Fruit fly (Drosophila melanogaster) whole organism, prepupa: ENCODE measurements around the gene CG9992.

ENCODE experiments used
- Blimp-1 ChIP-seq: fragments of 200-800 bp; sonication (Bioruptor generic); optimal IDR thresholded peaks from 3 replicates; lab custom pipeline; 2017; ENCODE audit warnings: missing biosample characterization, missing genetic modification characterization, mild to moderate bottlenecking, moderate library complexity, missing genetic modification reagents
- CG10669 ChIP-seq: fragments of 200-800 bp; sonication (Bioruptor generic); optimal IDR thresholded peaks from 3 replicates; lab custom pipeline; 2018; ENCODE audit warnings: missing biosample characterization, mild to moderate bottlenecking, missing genetic modification characterization, moderate library complexity
- CG11294 ChIP-seq: fragments of 200-800 bp; sonication (Bioruptor generic); IDR thresholded peaks from 2 replicates; pipeline ENCODE4 v1.3.6; 2022; ENCODE audit warnings: missing biosample characterization, missing genetic modification characterization
- CG11762 ChIP-seq: fragments of 200-800 bp; sonication (Bioruptor generic); optimal IDR thresholded peaks from 3 replicates; lab custom pipeline; 2016; ENCODE audit warnings: missing biosample characterization, missing genetic modification characterization; ENCODE audit not compliant: insufficient read depth
- CG15336 ChIP-seq: fragments of 200-800 bp; sonication (Bioruptor generic); IDR thresholded peaks from 2 replicates; pipeline ENCODE4 v1.3.6; 2022; ENCODE audit warnings: missing biosample characterization, missing genetic modification characterization
- CG1621 ChIP-seq: fragments of 200-800 bp; sonication (Bioruptor generic); optimal IDR thresholded peaks from 3 replicates; lab custom pipeline; 2018; ENCODE audit warnings: missing biosample characterization, mild to moderate bottlenecking, missing genetic modification characterization
- CG31627 ChIP-seq: fragments of 200-800 bp; sonication (Bioruptor generic); optimal IDR thresholded peaks from 3 replicates; lab custom pipeline; 2016; ENCODE audit warnings: missing biosample characterization, missing genetic modification characterization
- CG32006 ChIP-seq: fragments of 200-800 bp; sonication (Bioruptor generic); optimal IDR thresholded peaks from 3 replicates; lab custom pipeline; 2017; ENCODE audit warnings: missing biosample characterization, mild to moderate bottlenecking, missing genetic modification characterization
- CG4318 ChIP-seq: fragments of 200-800 bp; sonication (Bioruptor generic); optimal IDR thresholded peaks from 3 replicates; lab custom pipeline; 2017; ENCODE audit warnings: missing biosample characterization, mild to moderate bottlenecking, missing genetic modification characterization
- CG6163 ChIP-seq: fragments of 200-800 bp; sonication (Bioruptor generic); IDR thresholded peaks from 3 replicates; pipeline ENCODE4 v1.3.6; 2022; ENCODE audit warnings: missing biosample characterization, missing genetic modification characterization
- CG6276 ChIP-seq: fragments of 200-800 bp; sonication (Bioruptor generic); optimal IDR thresholded peaks from 2 replicates; lab custom pipeline; 2017; ENCODE audit warnings: missing biosample characterization, mild to moderate bottlenecking, missing genetic modification characterization
- CG6792 ChIP-seq: fragments of 200-800 bp; sonication (Bioruptor generic); optimal IDR thresholded peaks from 3 replicates; lab custom pipeline; 2016; ENCODE audit warnings: missing biosample characterization, missing genetic modification characterization
- CG6808 ChIP-seq: fragments of 200-800 bp; sonication (Bioruptor generic); optimal IDR thresholded peaks from 3 replicates; lab custom pipeline; 2017; ENCODE audit warnings: missing biosample characterization, missing genetic modification characterization, mild to moderate bottlenecking, moderate library complexity, missing genetic modification reagents
- CG7368 ChIP-seq: fragments of 200-800 bp; sonication (Bioruptor generic); optimal IDR thresholded peaks from 3 replicates; lab custom pipeline; 2016; ENCODE audit warnings: missing biosample characterization, missing genetic modification characterization
- CG8119 ChIP-seq: fragments of 200-800 bp; sonication (Bioruptor generic); IDR thresholded peaks from 3 replicates; pipeline ENCODE4 v1.3.6; 2022; ENCODE audit warnings: missing biosample characterization, missing genetic modification characterization
- CG8632 ChIP-seq: fragments of 200-800 bp; sonication (Bioruptor generic); optimal IDR thresholded peaks from 3 replicates; lab custom pipeline; 2016; ENCODE audit warnings: missing biosample characterization, missing genetic modification characterization
- Eip78C ChIP-seq: fragments of 200-800 bp; sonication (Bioruptor generic); peaks from one replicate; lab custom pipeline; 2016; ENCODE audit warnings: missing biosample characterization, missing genetic modification characterization
- Ets21C ChIP-seq: fragments of 200-800 bp; sonication (Bioruptor generic); optimal IDR thresholded peaks from 3 replicates; lab custom pipeline; 2016; ENCODE audit warnings: missing biosample characterization, missing genetic modification characterization
- Ets96B ChIP-seq: fragments of 200-800 bp; optimal IDR thresholded peaks from 2 replicates; lab custom pipeline; 2019; ENCODE audit warnings: missing biosample characterization, mild to moderate bottlenecking, missing genetic modification characterization, moderate library complexity
- Gug ChIP-seq: fragments of 200-800 bp; sonication (Bioruptor generic); IDR thresholded peaks from 2 replicates; pipeline ENCODE4 v1.3.6; 2022; ENCODE audit warnings: missing biosample characterization, missing genetic modification characterization
- Hr38 ChIP-seq: sonication (Bioruptor generic); optimal IDR thresholded peaks from 2 replicates; lab custom pipeline; 2016; ENCODE audit warnings: missing biosample characterization, missing genetic modification characterization
- Hr39 ChIP-seq: fragments of 200-800 bp; sonication (Bioruptor generic); optimal IDR thresholded peaks from 2 replicates; lab custom pipeline; 2016; ENCODE audit warnings: missing biosample characterization, missing genetic modification characterization
- Lpt ChIP-seq: fragments of 200-800 bp; sonication (Bioruptor generic); optimal IDR thresholded peaks from 3 replicates; lab custom pipeline; 2016; ENCODE audit warnings: missing biosample characterization, missing genetic modification characterization
- Met ChIP-seq: fragments of 200-800 bp; sonication (Bioruptor generic); optimal IDR thresholded peaks from 3 replicates; lab custom pipeline; 2016; ENCODE audit warnings: missing biosample characterization, missing genetic modification characterization
- Smox ChIP-seq: fragments of 200-800 bp; sonication (Bioruptor generic); optimal IDR thresholded peaks from 3 replicates; lab custom pipeline; 2016; ENCODE audit warnings: missing biosample characterization, missing genetic modification characterization
- Sox102F ChIP-seq: fragments of 200-800 bp; sonication (Bioruptor generic); optimal IDR thresholded peaks from 2 replicates; lab custom pipeline; 2016; ENCODE audit warnings: missing biosample characterization, mild to moderate bottlenecking, missing genetic modification characterization
- Sox14 ChIP-seq: fragments of 200-800 bp; sonication (Bioruptor generic); optimal IDR thresholded peaks from 3 replicates; lab custom pipeline; 2016; ENCODE audit warnings: missing biosample characterization, missing genetic modification characterization
- Sox15 ChIP-seq: fragments of 200-800 bp; sonication (Bioruptor generic); optimal IDR thresholded peaks from 3 replicates; lab custom pipeline; 2016; ENCODE audit warnings: missing biosample characterization, missing genetic modification characterization
- achi ChIP-seq: fragments of 200-800 bp; sonication (Bioruptor generic); optimal IDR thresholded peaks from 3 replicates; lab custom pipeline; 2016; ENCODE audit warnings: missing biosample characterization, missing genetic modification characterization
- acj6 ChIP-seq: fragments of 200-800 bp; sonication (Bioruptor generic); optimal IDR thresholded peaks from 3 replicates; lab custom pipeline; 2016; ENCODE audit warnings: missing biosample characterization, missing genetic modification characterization
- cyc ChIP-seq: fragments of 200-800 bp; sonication (Bioruptor generic); optimal IDR thresholded peaks from 3 replicates; lab custom pipeline; 2016; ENCODE audit warnings: missing biosample characterization, missing genetic modification characterization
- dac ChIP-seq: fragments of 200-800 bp; sonication (Bioruptor generic); optimal IDR thresholded peaks from 2 replicates; lab custom pipeline; 2017; ENCODE audit warnings: missing biosample characterization, mild to moderate bottlenecking, missing genetic modification characterization
- dsx ChIP-seq: fragments of 200-800 bp; optimal IDR thresholded peaks from 3 replicates; lab custom pipeline; 2019; ENCODE audit warnings: missing biosample characterization, mild to moderate bottlenecking, missing genetic modification characterization, moderate library complexity; ENCODE audit not compliant: poor library complexity, severe bottlenecking
- eg ChIP-seq: fragments of 200-800 bp; sonication (Bioruptor generic); IDR thresholded peaks from 3 replicates; pipeline ENCODE4 v1.3.6; 2022; ENCODE audit warnings: missing biosample characterization, missing genetic modification characterization
- esn ChIP-seq: fragments of 200-800 bp; sonication (Bioruptor generic); optimal IDR thresholded peaks from 2 replicates; lab custom pipeline; 2016; ENCODE audit warnings: missing biosample characterization, mild to moderate bottlenecking, missing genetic modification characterization, moderate library complexity
- fd59A ChIP-seq: fragments of 200-800 bp; sonication (Bioruptor generic); optimal IDR thresholded peaks from 2 replicates; lab custom pipeline; 2017; ENCODE audit warnings: missing biosample characterization, mild to moderate bottlenecking, missing genetic modification characterization, missing genetic modification reagents
- fkh ChIP-seq: fragments of 200-800 bp; sonication (Bioruptor generic); optimal IDR thresholded peaks from 3 replicates; lab custom pipeline; 2017; ENCODE audit warnings: missing biosample characterization, mild to moderate bottlenecking, missing genetic modification characterization, moderate library complexity
- lz ChIP-seq: fragments of 200-800 bp; sonication (Bioruptor generic); optimal IDR thresholded peaks from 3 replicates; lab custom pipeline; 2016; ENCODE audit warnings: missing biosample characterization, missing genetic modification characterization
- pdm3 ChIP-seq: fragments of 200-800 bp; sonication (Bioruptor generic); optimal IDR thresholded peaks from 3 replicates; lab custom pipeline; 2016; ENCODE audit warnings: missing biosample characterization, missing genetic modification characterization
- salr ChIP-seq, 2 experiments: fragments of 200-800 bp; sonication (Bioruptor generic); optimal IDR thresholded peaks; 3 replicates each; lab custom pipeline; 2016 to 2018; ENCODE audit warnings: missing biosample characterization in 2 of 2, missing genetic modification characterization in 2 of 2, mild to moderate bottlenecking in 1 of 2
- spab ChIP-seq: fragments of 200-800 bp; sonication (Bioruptor generic); optimal IDR thresholded peaks from 2 replicates; lab custom pipeline; 2017; ENCODE audit warnings: missing biosample characterization, mild to moderate bottlenecking, missing genetic modification characterization, missing genetic modification reagents
- ss ChIP-seq, 2 experiments: fragments of 200-800 bp; sonication (Bioruptor generic); optimal IDR thresholded peaks; 2 replicates in 1 of 2; 3 replicates in 1 of 2; lab custom pipeline; 2017 to 2018; ENCODE audit warnings: mild to moderate bottlenecking in 2 of 2, missing biosample characterization in 2 of 2, missing genetic modification characterization in 2 of 2, moderate library complexity in 1 of 2
- svp ChIP-seq: fragments of 200-800 bp; sonication (Bioruptor generic); peaks from one replicate; lab custom pipeline; 2016; ENCODE audit warnings: missing biosample characterization, missing genetic modification characterization
- topi ChIP-seq: fragments of 200-800 bp; sonication (Bioruptor generic); optimal IDR thresholded peaks from 3 replicates; lab custom pipeline; 2016; ENCODE audit warnings: missing biosample characterization, missing genetic modification characterization
- vri ChIP-seq: fragments of 200-800 bp; sonication (Bioruptor generic); optimal IDR thresholded peaks from 3 replicates; lab custom pipeline; 2016; ENCODE audit warnings: missing biosample characterization, mild to moderate bottlenecking, missing genetic modification characterization

CG9992 gene

DNA sequence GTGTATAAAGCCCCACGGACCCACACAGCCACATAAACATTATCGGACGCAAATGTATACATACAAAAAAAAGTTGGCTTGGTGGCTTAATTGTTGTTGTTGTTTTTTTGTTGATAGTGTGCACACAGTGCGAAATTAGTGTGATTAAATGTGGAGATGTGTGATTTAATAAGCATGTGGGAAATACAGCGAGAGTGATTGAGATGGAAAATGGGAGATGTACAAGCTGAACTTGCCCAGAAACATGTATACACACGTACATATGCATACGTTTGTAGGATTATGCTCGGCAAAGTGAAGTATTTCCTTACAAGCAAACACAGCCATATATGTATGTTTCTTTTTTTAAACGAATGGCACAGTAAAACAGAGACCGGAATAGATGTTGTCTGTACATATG is 11.2 kb downstream of the CG9992 start (continued):
- TF ChIP-seq CG11762 (GFP tag; lab: Kevin White, UChicago), result no peak
- TF ChIP-seq CG1621, result no peak
- TF ChIP-seq CG6163, result no peak; the same call in 1 of the 3 replicates
- no peak for TF ChIP-seq CG11294 (GFP tag; lab: Robert Waterston, UW)
- peak; percentile 79 for TF ChIP-seq Eip78C (GFP tag; lab: Kevin White, UChicago)
- no peak for TF ChIP-seq Blimp-1 (GFP tag; lab: Kevin White, UChicago)
- TF ChIP-seq Sox15 (GFP tag; lab: Kevin White, UChicago), result no peak
- TF ChIP-seq esn (GFP tag; lab: Kevin White, UChicago), result peak; percentile 16
- TF ChIP-seq fkh (GFP tag; lab: Kevin White, UChicago), result no peak
- no peak for TF ChIP-seq CG8632
- no peak for TF ChIP-seq cyc (GFP tag; lab: Kevin White, UChicago)
- TF ChIP-seq CG10669 (GFP tag; lab: Kevin White, UChicago), result no peak
- no peak for TF ChIP-seq acj6 (GFP tag; lab: Kevin White, UChicago)
- TF ChIP-seq dsx (GFP tag; lab: Kevin White, UChicago), result no peak
- TF ChIP-seq Sox102F, result no peak
- TF ChIP-seq topi (GFP tag; lab: Kevin White, UChicago), result no peak
- no peak for TF ChIP-seq Smox (GFP tag; lab: Kevin White, UChicago)
- no peak for TF ChIP-seq CG32006
- TF ChIP-seq CG6276 (GFP tag; lab: Kevin White, UChicago), result no peak
- TF ChIP-seq CG6792 (GFP tag; lab: Kevin White, UChicago), result no peak
- TF ChIP-seq CG4318 (GFP tag; lab: Kevin White, UChicago), result no peak
- TF ChIP-seq Lpt (GFP tag; lab: Kevin White, UChicago), result peak; percentile 63
- no peak for TF ChIP-seq achi
- no peak for TF ChIP-seq pdm3 (GFP tag; lab: Kevin White, UChicago)
- no peak for TF ChIP-seq Hr38 (GFP tag; lab: Kevin White, UChicago)
- no peak for TF ChIP-seq CG7368 (GFP tag; lab: Kevin White, UChicago)
- TF ChIP-seq Sox14 (GFP tag; lab: Kevin White, UChicago), result no peak
- TF ChIP-seq dac (GFP tag; lab: Kevin White, UChicago), result peak; percentile 39
- TF ChIP-seq Met (GFP tag; lab: Kevin White, UChicago), result no peak
- no peak for TF ChIP-seq Hr39 (GFP tag; lab: Kevin White, UChicago)
- no peak for TF ChIP-seq spab
- TF ChIP-seq Gug (GFP tag; lab: Robert Waterston, UW), result 0 out of 2 replicates have a peak, but pooled peaks have one; percentile 19
- no peak for TF ChIP-seq fd59A (GFP tag; lab: Kevin White, UChicago)
- TF ChIP-seq Ets21C (GFP tag; lab: Kevin White, UChicago), result no peak
- TF ChIP-seq svp (GFP tag; lab: Kevin White, UChicago), result no peak
- TF ChIP-seq Ets96B (tag; lab: Kevin White, UChicago), result peak; percentile 40

DNA sequence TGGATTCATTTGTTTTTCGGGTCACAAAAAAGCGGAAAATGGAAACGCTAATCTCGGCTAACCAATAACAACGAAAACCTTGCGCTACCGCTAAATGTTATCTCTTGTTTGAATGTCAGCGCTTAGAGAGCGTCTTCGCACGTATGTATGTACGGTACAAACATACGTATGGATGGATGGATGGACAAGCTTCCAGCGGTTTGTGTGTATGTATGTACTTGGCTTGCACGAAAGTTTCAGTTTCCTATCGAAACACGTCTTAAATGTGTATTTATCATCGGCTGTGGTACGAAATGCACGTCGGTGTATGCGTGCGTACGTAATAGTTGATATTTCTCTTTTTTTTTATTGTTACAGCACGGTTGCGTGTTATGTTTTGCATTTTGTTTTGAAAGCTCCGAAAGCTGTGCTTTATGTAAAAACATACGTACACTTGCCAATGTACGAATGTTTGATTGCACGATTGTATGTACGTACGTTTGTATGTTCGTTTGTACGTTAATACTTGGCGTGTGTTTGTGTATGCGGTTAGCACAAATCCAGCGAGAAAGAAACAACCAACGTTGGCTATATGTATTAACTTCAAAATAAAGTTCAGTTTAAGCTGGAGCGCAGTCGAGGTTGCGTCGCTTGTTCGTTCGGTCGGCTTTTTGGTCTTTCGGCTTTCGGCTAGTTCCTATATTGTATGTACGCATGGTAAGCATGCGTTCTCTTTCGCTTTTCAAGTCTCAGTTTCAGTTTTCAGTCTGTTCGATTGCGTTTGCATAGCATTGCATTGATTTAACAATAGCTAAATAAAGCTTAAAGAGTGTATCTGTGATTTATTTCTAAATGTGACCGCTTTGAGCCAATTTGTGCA is 12.0 kb downstream of the CG9992 start, which contains the start of gene Fur2:
Fur2 (plus strand) TSS at position 595 of the 859 bp plus-strand sequence.
- peak; percentile 25 for TF ChIP-seq CG6808
- no peak for TF ChIP-seq Hr39 (GFP tag; lab: Kevin White, UChicago)
- TF ChIP-seq CG11294 (GFP tag; lab: Robert Waterston, UW), result no peak
- no peak for TF ChIP-seq Blimp-1 (GFP tag; lab: Kevin White, UChicago)
- no peak for TF ChIP-seq dsx (GFP tag; lab: Kevin White, UChicago)
- TF ChIP-seq Gug (GFP tag; lab: Robert Waterston, UW), result no peak
- no peak for TF ChIP-seq Lpt (GFP tag; lab: Kevin White, UChicago)
- TF ChIP-seq cyc (GFP tag; lab: Kevin White, UChicago), result no peak
- no peak for TF ChIP-seq Met (GFP tag; lab: Kevin White, UChicago)
- peak; percentile 46 to 83 for TF ChIP-seq ss (GFP tag; optimal IDR thresholded peaks at IDR 0.05; lab: Kevin White, UChicago)
- peak; percentile 61 for TF ChIP-seq CG6276 (GFP tag; lab: Kevin White, UChicago)
- no peak for TF ChIP-seq fd59A (GFP tag; lab: Kevin White, UChicago)
- no peak for TF ChIP-seq CG6163
- no peak for TF ChIP-seq svp (GFP tag; lab: Kevin White, UChicago)
- peak; percentile 61 for TF ChIP-seq vri (GFP tag; lab: Kevin White, UChicago)
- peak; percentile 37; the same call in 1 of the 2 replicates for TF ChIP-seq CG15336 (GFP tag; lab: Robert Waterston, UW)
- no peak for TF ChIP-seq CG31627 (GFP tag; lab: Kevin White, UChicago)
- no peak for TF ChIP-seq Ets21C (GFP tag; lab: Kevin White, UChicago)
- no peak for TF ChIP-seq CG8632
- TF ChIP-seq lz (GFP tag; lab: Kevin White, UChicago), result no peak
- no peak for TF ChIP-seq salr (GFP tag; optimal IDR thresholded peaks at IDR 0.05; lab: Kevin White, UChicago)
- peak; percentile 50; the same call in 1 of the 3 replicates for TF ChIP-seq CG8119 (GFP tag; lab: Robert Waterston, UW)
- no peak for TF ChIP-seq CG11762 (GFP tag; lab: Kevin White, UChicago)
- TF ChIP-seq eg (GFP tag; lab: Robert Waterston, UW), result no peak
- TF ChIP-seq, all 60 proteins: peak for 6
